Worm (Caenorhabditis elegans) whole organism, L1 larva: ENCODE results near the gene F11D5.1.
A peak's percentile ranks its signal among the peaks of the same experiment; 100 is the strongest.

Experiments used
- alr-1 ChIP-seq: fragments of 200-800 bp; sonication (Bioruptor generic); optimal IDR thresholded peaks from 2 replicates; lab custom pipeline; 2018; ENCODE audit warnings: borderline replicate concordance, mild to moderate bottlenecking, missing genetic modification characterization, missing compliant biosample characterization
- ama-1 ChIP-seq: fragments of 150-350 bp; optimal IDR thresholded peaks from 2 replicates; lab custom pipeline; 2014
- ceh-63 ChIP-seq: fragments of 200-800 bp; sonication (Bioruptor generic); optimal IDR thresholded peaks from 2 replicates; lab custom pipeline; 2018; ENCODE audit warnings: mild to moderate bottlenecking, missing genetic modification characterization, missing compliant biosample characterization
- ceh-8 ChIP-seq: fragments of 200-800 bp; sonication (Bioruptor generic); optimal IDR thresholded peaks from 2 replicates; lab custom pipeline; 2018; ENCODE audit warnings: mild to moderate bottlenecking, missing genetic modification characterization, moderate library complexity, missing compliant biosample characterization
- ceh-90 ChIP-seq: sonication (generic microtip); optimal IDR thresholded peaks from 2 replicates; lab custom pipeline; 2016; ENCODE audit warnings: missing genetic modification characterization, missing compliant biosample characterization
- ces-1 ChIP-seq: fragments of 150-350 bp; optimal IDR thresholded peaks from 2 replicates; lab custom pipeline; 2014; ENCODE audit warnings: missing biosample characterization, missing genetic modification reagents, missing genetic modification characterization
- dsc-1 ChIP-seq: sonication (generic microtip); optimal IDR thresholded peaks from 2 replicates; lab custom pipeline; 2016; ENCODE audit warnings: mild to moderate bottlenecking, missing genetic modification characterization, missing compliant biosample characterization
- egl-13 ChIP-seq: sonication (generic microtip); optimal IDR thresholded peaks from 2 replicates; lab custom pipeline; 2016; ENCODE audit warnings: missing genotype, missing genetic modification reagents, missing genetic modification characterization, missing compliant biosample characterization
- elt-2 ChIP-seq: sonication (generic microtip); optimal IDR thresholded peaks from 2 replicates; lab custom pipeline; 2016; ENCODE audit warnings: missing genetic modification characterization, mild to moderate bottlenecking, inconsistent platforms, missing compliant biosample characterization, missing genetic modification reagents
- elt-3 ChIP-seq, 6 experiments: fragments of 150-350 bp in 1 of 6; sonication (generic microtip); optimal IDR thresholded peaks; 2 replicates each; lab custom pipeline; 2017 to 2018; ENCODE audit warnings: missing biosample characterization in 6 of 6, missing genetic modification characterization in 6 of 6, inconsistent platforms in 1 of 6
- fkh-4 ChIP-seq: sonication (generic microtip); optimal IDR thresholded peaks from 2 replicates; lab custom pipeline; 2016; ENCODE audit warnings: missing compliant biosample characterization, missing genetic modification characterization, borderline replicate concordance
- fkh-8 ChIP-seq: sonication (generic microtip); optimal IDR thresholded peaks from 2 replicates; lab custom pipeline; 2016; ENCODE audit warnings: mild to moderate bottlenecking, missing genetic modification characterization, missing compliant biosample characterization
- fos-1 ChIP-seq: fragments of 150-350 bp; optimal IDR thresholded peaks from 2 replicates; lab custom pipeline; 2014; ENCODE audit warnings: missing biosample characterization, missing genetic modification characterization
- hlh-17 ChIP-seq: fragments of 200-800 bp; sonication (Bioruptor generic); optimal IDR thresholded peaks from 2 replicates; lab custom pipeline; 2018; ENCODE audit warnings: missing genetic modification characterization, mild to moderate bottlenecking, missing compliant biosample characterization, moderate library complexity, borderline replicate concordance
- hpl-2 ChIP-seq: fragments of 150-350 bp; optimal IDR thresholded peaks from 2 replicates; lab custom pipeline; 2014; ENCODE audit warnings: missing biosample characterization, missing genetic modification reagents, missing genetic modification characterization
- lin-15B ChIP-seq: fragments of 150-350 bp; sonication (generic microtip); optimal IDR thresholded peaks from 3 replicates; lab custom pipeline; 2014; ENCODE audit warnings: missing biosample characterization, missing genetic modification characterization
- lin-35 ChIP-seq, 2 experiments: fragments of 150-350 bp; optimal IDR thresholded peaks; 2 replicates each; lab custom pipeline; 2014; ENCODE audit warnings: missing biosample characterization in 2 of 2, missing genetic modification characterization in 2 of 2, missing genetic modification reagents in 2 of 2
- lin-39 ChIP-seq: fragments of 150-350 bp; optimal IDR thresholded peaks from 2 replicates; lab custom pipeline; 2014; ENCODE audit warnings: missing biosample characterization, missing genetic modification reagents, missing genetic modification characterization
- mab-9 ChIP-seq: fragments of 200-800 bp; sonication (Bioruptor generic); IDR thresholded peaks from 2 replicates; pipeline ENCODE4 v1.3.6; 2022; ENCODE audit warnings: missing genetic modification reagents, missing genetic modification characterization, missing compliant biosample characterization
- mdl-1 ChIP-seq, 2 experiments: fragments of 150-350 bp; optimal IDR thresholded peaks; 2 replicates each; lab custom pipeline; 2014 to 2017; ENCODE audit warnings: missing biosample characterization in 2 of 2, missing genetic modification characterization in 2 of 2, inconsistent platforms in 1 of 2
- mef-2 ChIP-seq: fragments of 150-350 bp; optimal IDR thresholded peaks from 2 replicates; lab custom pipeline; 2014; ENCODE audit warnings: missing biosample characterization, missing genetic modification characterization
- mep-1 ChIP-seq: fragments of 150-350 bp; optimal IDR thresholded peaks from 2 replicates; lab custom pipeline; 2014; ENCODE audit warnings: missing biosample characterization, missing genetic modification characterization
- nhr-12 ChIP-seq: sonication (generic microtip); optimal IDR thresholded peaks from 2 replicates; lab custom pipeline; 2017; ENCODE audit warnings: missing biosample characterization, missing genetic modification characterization
- nhr-20 ChIP-seq: sonication (generic microtip); optimal IDR thresholded peaks from 2 replicates; lab custom pipeline; 2016; ENCODE audit warnings: mild to moderate bottlenecking, missing genetic modification characterization, missing compliant biosample characterization
- nhr-71 ChIP-seq: sonication (generic microtip); optimal IDR thresholded peaks from 2 replicates; lab custom pipeline; 2016; ENCODE audit warnings: mild to moderate bottlenecking, missing genetic modification characterization, moderate library complexity, missing compliant biosample characterization
- nhr-77 ChIP-seq: fragments of 150-350 bp; optimal IDR thresholded peaks from 2 replicates; lab custom pipeline; 2014; ENCODE audit warnings: missing biosample characterization, missing genetic modification characterization
- nhr-85 ChIP-seq: sonication (generic microtip); peaks from one replicate; lab custom pipeline; 2016; ENCODE audit warnings: missing genetic modification characterization, inconsistent platforms, missing compliant biosample characterization
- nhr-90 ChIP-seq: sonication (generic microtip); optimal IDR thresholded peaks from 2 replicates; lab custom pipeline; 2016; ENCODE audit warnings: mild to moderate bottlenecking, missing genetic modification characterization, missing compliant biosample characterization; ENCODE audit not compliant: poor library complexity
- pax-3 ChIP-seq: fragments of 200-800 bp; sonication (Bioruptor generic); optimal IDR thresholded peaks from 2 replicates; lab custom pipeline; 2018; ENCODE audit warnings: mild to moderate bottlenecking, missing genetic modification characterization, moderate library complexity, missing compliant biosample characterization
- rnt-1 ChIP-seq: sonication (generic microtip); optimal IDR thresholded peaks from 2 replicates; lab custom pipeline; 2016; ENCODE audit warnings: mild to moderate bottlenecking, missing genetic modification characterization, moderate library complexity, missing compliant biosample characterization
- swsn-7 ChIP-seq: sonication (generic microtip); optimal IDR thresholded peaks from 2 replicates; lab custom pipeline; 2016; ENCODE audit warnings: missing genetic modification characterization, missing compliant biosample characterization
- unc-130 ChIP-seq: fragments of 150-350 bp; optimal IDR thresholded peaks from 2 replicates; lab custom pipeline; 2017; ENCODE audit warnings: missing biosample characterization, missing genetic modification characterization, inconsistent platforms
- xbp-1 ChIP-seq: sonication (generic microtip); optimal IDR thresholded peaks from 2 replicates; lab custom pipeline; 2016; ENCODE audit warnings: missing genetic modification characterization, missing compliant biosample characterization

F11D5.1 gene

ce11 chrX:3332824-3333223, at the start of gene F11D5.1:
Gene F11D5.1, plus strand, starts transcription at chrX:3333124.
- no peak for TF ChIP-seq fkh-8 (tag; lab: Kevin White, UChicago)
- TF ChIP-seq lin-15B (tag; lab: Kevin White, UChicago), result no peak
- TF ChIP-seq ama-1 (lab: Kevin White, UChicago), result no peak
- TF ChIP-seq ceh-63, result no peak
- TF ChIP-seq hlh-17 (GFP tag; lab: Kevin White, UChicago), result no peak
- TF ChIP-seq dsc-1 (tag; lab: Kevin White, UChicago), result no peak
- no peak for TF ChIP-seq lin-39 (tag; lab: Kevin White, UChicago)
- TF ChIP-seq hpl-2, result no peak
- no peak for TF ChIP-seq xbp-1 (tag; lab: Kevin White, UChicago)
- no peak for TF ChIP-seq pax-3 (tag; lab: Kevin White, UChicago)
- TF ChIP-seq elt-3 (tag; optimal IDR thresholded peaks at IDR 0.05; lab: Kevin White, UChicago), result no peak

- no peak for TF ChIP-seq unc-130 (tag; lab: Kevin White, UChicago)
- TF ChIP-seq dsc-1 (tag; lab: Kevin White, UChicago), result no peak
- peak; percentile 10 for TF ChIP-seq nhr-71
- no peak for TF ChIP-seq fkh-8 (tag; lab: Kevin White, UChicago)
- peak; percentile 67 for TF ChIP-seq elt-2 (tag; lab: Kevin White, UChicago)
Measured at ce11 chrX:3283189-3283588, 49.7 kb upstream of the F11D5.1 start.

ce11 chrX:3284967-3285366, 48.0 kb upstream of the F11D5.1 start:
- TF ChIP-seq nhr-85 (no peak), mef-2 (tag; lab: Kevin White, UChicago) (no peak), fos-1 (no peak), nhr-12 (tag; lab: Kevin White, UChicago) (no peak), ces-1 (GFP tag; lab: Kevin White, UChicago) (no peak), pax-3 (tag; lab: Kevin White, UChicago) (no peak), alr-1 (tag; lab: Kevin White, UChicago) (no peak)

ce11 chrX:3285448-3285847, 47.5 kb upstream of the F11D5.1 start:
- TF ChIP-seq lin-35 (GFP tag; optimal IDR thresholded peaks at IDR 0.05; lab: Kevin White, UChicago) (peak in 1 of 2 experiments; percentile 2), ceh-90 (tag; lab: Kevin White, UChicago) (no peak), mdl-1 (tag; optimal IDR thresholded peaks at IDR 0.05; lab: Kevin White, UChicago) (peak in 1 of 2 experiments; percentile 3), elt-2 (tag; lab: Kevin White, UChicago) (peak; percentile 80), nhr-20 (tag; lab: Kevin White, UChicago) (peak; percentile 33)
- TF ChIP-seq, all 84 proteins: peak for 4

ce11 chrX:3289183-3289582, 43.7 kb upstream of the F11D5.1 start, which contains the start of gene K09C4.4:
Gene K09C4.4, plus strand, starts transcription at chrX:3289483.
- TF ChIP-seq xbp-1 (tag; lab: Kevin White, UChicago) (no peak), lin-39 (tag; lab: Kevin White, UChicago) (no peak), nhr-12 (tag; lab: Kevin White, UChicago) (no peak), dsc-1 (tag; lab: Kevin White, UChicago) (no peak), rnt-1 (tag; lab: Kevin White, UChicago) (no peak), ceh-8 (GFP tag; lab: Kevin White, UChicago) (no peak), mab-9 (GFP tag; lab: Robert Waterston, UW) (no peak), swsn-7 (tag; lab: Kevin White, UChicago) (no peak), nhr-77 (tag; lab: Kevin White, UChicago) (no peak), egl-13 (tag; lab: Kevin White, UChicago) (no peak), mep-1 (tag; lab: Kevin White, UChicago) (no peak)

ce11 chrX:3290147-3290546, 42.8 kb upstream of the F11D5.1 start:
- peak; percentile 34 for TF ChIP-seq nhr-90 (tag; lab: Kevin White, UChicago)
- TF ChIP-seq elt-2 (tag; lab: Kevin White, UChicago), result peak; percentile 95
- TF ChIP-seq lin-35 (GFP tag; optimal IDR thresholded peaks at IDR 0.05; lab: Kevin White, UChicago), result peak in 1 of 2 experiments; percentile 26
- TF ChIP-seq dsc-1 (tag; lab: Kevin White, UChicago), result no peak
- TF ChIP-seq fkh-4 (tag; lab: Kevin White, UChicago), result no peak
- peak in 1 of 2 experiments; percentile 42 for TF ChIP-seq mdl-1 (tag; optimal IDR thresholded peaks at IDR 0.05; lab: Kevin White, UChicago)
- TF ChIP-seq nhr-20 (tag; lab: Kevin White, UChicago), result peak; percentile 21
- TF ChIP-seq, all 84 proteins: peak for 5
